Worm (Caenorhabditis elegans) whole organism, L1 larva: ENCODE results near the gene F31E3.6.

ENCODE experiments used
- aly-2 ChIP-seq: fragments of 150-350 bp; optimal IDR thresholded peaks from 2 replicates; lab custom pipeline; 2014; ENCODE audit warnings: missing biosample characterization, missing genetic modification characterization
- ama-1 ChIP-seq: fragments of 150-350 bp; optimal IDR thresholded peaks from 2 replicates; lab custom pipeline; 2014
- blmp-1 ChIP-seq: fragments of 150-350 bp; optimal IDR thresholded peaks from 2 replicates; lab custom pipeline; 2014; ENCODE audit warnings: missing biosample characterization, missing genetic modification characterization
- ceh-90 ChIP-seq: sonication (generic microtip); optimal IDR thresholded peaks from 2 replicates; lab custom pipeline; 2016; ENCODE audit warnings: missing genetic modification characterization, missing compliant biosample characterization
- dpl-1 ChIP-seq, 3 experiments: fragments of 150-350 bp in 2 of 3; sonication (generic microtip) in 1 of 3; optimal IDR thresholded peaks; 2 replicates each; lab custom pipeline; 2014 to 2017; ENCODE audit warnings: missing biosample characterization in 3 of 3, missing genetic modification characterization in 3 of 3, missing genetic modification reagents in 3 of 3
- dsc-1 ChIP-seq: sonication (generic microtip); optimal IDR thresholded peaks from 2 replicates; lab custom pipeline; 2016; ENCODE audit warnings: mild to moderate bottlenecking, missing genetic modification characterization, missing compliant biosample characterization
- efl-1 ChIP-seq, 4 experiments: fragments of 150-350 bp; optimal IDR thresholded peaks in 3 of 4; peaks in 1 of 4; 1 replicate in 1 of 4; 2 replicates in 3 of 4; lab custom pipeline; 2014; ENCODE audit warnings: missing biosample characterization in 2 of 4, missing genetic modification characterization in 2 of 4, missing genetic modification reagents in 2 of 4
- egl-27 ChIP-seq, 2 experiments: fragments of 150-350 bp in 1 of 2; sonication (generic microtip); optimal IDR thresholded peaks; 3 replicates each; lab custom pipeline; 2017 to 2018; ENCODE audit warnings: missing biosample characterization in 2 of 2, missing genetic modification characterization in 2 of 2, missing genetic modification reagents in 2 of 2
- elt-3 ChIP-seq, 6 experiments: fragments of 150-350 bp in 1 of 6; sonication (generic microtip); optimal IDR thresholded peaks; 2 replicates each; lab custom pipeline; 2017 to 2018; ENCODE audit warnings: missing biosample characterization in 6 of 6, missing genetic modification characterization in 6 of 6, inconsistent platforms in 1 of 6
- fkh-10 ChIP-seq: sonication (generic microtip); optimal IDR thresholded peaks from 2 replicates; lab custom pipeline; 2017; ENCODE audit warnings: missing biosample characterization, missing genetic modification reagents, missing genetic modification characterization
- hlh-17 ChIP-seq: fragments of 200-800 bp; sonication (Bioruptor generic); optimal IDR thresholded peaks from 2 replicates; lab custom pipeline; 2018; ENCODE audit warnings: missing genetic modification characterization, mild to moderate bottlenecking, missing compliant biosample characterization, moderate library complexity, borderline replicate concordance
- isw-1 ChIP-seq: fragments of 200-800 bp; sonication (Bioruptor generic); IDR thresholded peaks from 2 replicates; pipeline ENCODE4 v1.3.6; 2022; ENCODE audit warnings: missing genetic modification characterization, missing compliant biosample characterization
- lin-14 ChIP-seq: fragments of 200-800 bp; sonication (Bioruptor generic); optimal IDR thresholded peaks from 2 replicates; lab custom pipeline; 2018; ENCODE audit warnings: mild to moderate bottlenecking, missing genetic modification characterization, moderate library complexity, missing compliant biosample characterization
- lin-15B ChIP-seq: fragments of 150-350 bp; sonication (generic microtip); optimal IDR thresholded peaks from 3 replicates; lab custom pipeline; 2014; ENCODE audit warnings: missing biosample characterization, missing genetic modification characterization
- lin-35 ChIP-seq, 2 experiments: fragments of 150-350 bp; optimal IDR thresholded peaks; 2 replicates each; lab custom pipeline; 2014; ENCODE audit warnings: missing biosample characterization in 2 of 2, missing genetic modification characterization in 2 of 2, missing genetic modification reagents in 2 of 2
- lsy-2 ChIP-seq, 2 experiments: fragments of 150-350 bp; optimal IDR thresholded peaks; 2 replicates each; lab custom pipeline; 2014; ENCODE audit warnings: missing biosample characterization in 2 of 2, missing genetic modification characterization in 2 of 2
- mdl-1 ChIP-seq, 2 experiments: fragments of 150-350 bp; optimal IDR thresholded peaks; 2 replicates each; lab custom pipeline; 2014 to 2017; ENCODE audit warnings: missing biosample characterization in 2 of 2, missing genetic modification characterization in 2 of 2, inconsistent platforms in 1 of 2
- mef-2 ChIP-seq: fragments of 150-350 bp; optimal IDR thresholded peaks from 2 replicates; lab custom pipeline; 2014; ENCODE audit warnings: missing biosample characterization, missing genetic modification characterization
- nhr-11 ChIP-seq: fragments of 150-350 bp; optimal IDR thresholded peaks from 2 replicates; lab custom pipeline; 2014; ENCODE audit warnings: missing biosample characterization, missing genetic modification characterization
- nhr-19 ChIP-seq: fragments of 200-800 bp; sonication (Bioruptor generic); conservative IDR thresholded peaks from 2 replicates; pipeline ENCODE4 v1.3.6; 2022; ENCODE audit warnings: missing genetic modification characterization, missing compliant biosample characterization
- nhr-20 ChIP-seq: sonication (generic microtip); optimal IDR thresholded peaks from 2 replicates; lab custom pipeline; 2016; ENCODE audit warnings: mild to moderate bottlenecking, missing genetic modification characterization, missing compliant biosample characterization
- nhr-28 ChIP-seq: fragments of 150-350 bp; optimal IDR thresholded peaks from 2 replicates; lab custom pipeline; 2014; ENCODE audit warnings: missing biosample characterization, missing genetic modification characterization
- nhr-71 ChIP-seq: sonication (generic microtip); optimal IDR thresholded peaks from 2 replicates; lab custom pipeline; 2016; ENCODE audit warnings: mild to moderate bottlenecking, missing genetic modification characterization, moderate library complexity, missing compliant biosample characterization
- nhr-76 ChIP-seq: sonication (generic microtip); optimal IDR thresholded peaks from 2 replicates; lab custom pipeline; 2017; ENCODE audit warnings: missing biosample characterization, missing genetic modification characterization
- nhr-77 ChIP-seq: fragments of 150-350 bp; optimal IDR thresholded peaks from 2 replicates; lab custom pipeline; 2014; ENCODE audit warnings: missing biosample characterization, missing genetic modification characterization
- nhr-84 ChIP-seq: sonication (generic microtip); optimal IDR thresholded peaks from 2 replicates; lab custom pipeline; 2017; ENCODE audit warnings: missing biosample characterization, missing genetic modification characterization
- nhr-85 ChIP-seq: sonication (generic microtip); peaks from one replicate; lab custom pipeline; 2016; ENCODE audit warnings: missing genetic modification characterization, inconsistent platforms, missing compliant biosample characterization
- pag-3 ChIP-seq: sonication (generic microtip); optimal IDR thresholded peaks from 2 replicates; lab custom pipeline; 2017; ENCODE audit warnings: missing genetic modification characterization, mild to moderate bottlenecking, missing compliant biosample characterization, antibody characterized with exemption, borderline replicate concordance; ENCODE audit not compliant: insufficient read depth
- pqm-1 ChIP-seq: sonication (generic microtip); optimal IDR thresholded peaks from 3 replicates; lab custom pipeline; 2017; ENCODE audit warnings: missing biosample characterization, missing genetic modification characterization
- skn-1 ChIP-seq: fragments of 150-350 bp; optimal IDR thresholded peaks from 2 replicates; lab custom pipeline; 2014; ENCODE audit warnings: missing biosample characterization, missing genetic modification characterization
- snu-23 ChIP-seq: sonication (generic microtip); optimal IDR thresholded peaks from 2 replicates; lab custom pipeline; 2016; ENCODE audit warnings: missing genetic modification characterization, missing compliant biosample characterization
- sox-4 ChIP-seq: sonication (generic microtip); optimal IDR thresholded peaks from 2 replicates; lab custom pipeline; 2016; ENCODE audit warnings: missing genetic modification characterization, missing compliant biosample characterization
- sup-37 ChIP-seq: fragments of 200-800 bp; sonication (Bioruptor generic); optimal IDR thresholded peaks from 2 replicates; lab custom pipeline; 2018; ENCODE audit warnings: mild to moderate bottlenecking, missing genetic modification characterization, missing compliant biosample characterization
- tbx-2 ChIP-seq: sonication (generic microtip); optimal IDR thresholded peaks from 2 replicates; lab custom pipeline; 2016; ENCODE audit warnings: missing genetic modification characterization, missing compliant biosample characterization
- unc-30 ChIP-seq: sonication (generic microtip); optimal IDR thresholded peaks from 2 replicates; lab custom pipeline; 2017; ENCODE audit warnings: missing biosample characterization, missing genetic modification characterization
- unc-62 ChIP-seq: fragments of 150-350 bp; optimal IDR thresholded peaks from 2 replicates; lab custom pipeline; 2014; ENCODE audit warnings: missing biosample characterization, missing genetic modification reagents, missing genetic modification characterization
- unc-86 ChIP-seq: sonication (generic microtip); optimal IDR thresholded peaks from 2 replicates; lab custom pipeline; 2016; ENCODE audit warnings: missing genetic modification characterization, missing compliant biosample characterization
- unc-98 ChIP-seq: fragments of 200-800 bp; sonication (Bioruptor generic); IDR thresholded peaks from 2 replicates; pipeline ENCODE4 v1.3.6; 2022; ENCODE audit warnings: missing genetic modification characterization, missing compliant biosample characterization
- zip-4 ChIP-seq: fragments of 200-800 bp; sonication (Bioruptor generic); optimal IDR thresholded peaks from 2 replicates; lab custom pipeline; 2018; ENCODE audit warnings: mild to moderate bottlenecking, missing genetic modification characterization, moderate library complexity, missing compliant biosample characterization
- ztf-4 ChIP-seq: fragments of 150-350 bp; optimal IDR thresholded peaks from 2 replicates; lab custom pipeline; 2014; ENCODE audit warnings: missing biosample characterization, missing genetic modification characterization

The F31E3.6 gene

ce11 chrIII:6951435-6951834 is 30.4 kb upstream of the F31E3.6 start:
- TF ChIP-seq dpl-1 (GFP tag; optimal IDR thresholded peaks at IDR 0.05; lab: Kevin White, UChicago) (peak in 1 of 3 experiments; percentile 37), egl-27 (tag; optimal IDR thresholded peaks at IDR 0.05; lab: Kevin White, UChicago) (no peak), lsy-2 (tag; optimal IDR thresholded peaks at IDR 0.05; lab: Kevin White, UChicago) (peak in 1 of 2 experiments; percentile 43), lin-15B (tag; lab: Kevin White, UChicago) (peak; percentile 1), unc-62 (no peak), blmp-1 (tag; lab: Kevin White, UChicago) (peak; percentile 90), lin-14 (GFP tag; lab: Kevin White, UChicago) (peak; percentile 54), efl-1 (optimal IDR thresholded peaks at IDR 0.05; lab: Kevin White, UChicago) (peak in 1 of 2 experiments; percentile 25), efl-1 (GFP tag; optimal IDR thresholded peaks at IDR 0.05 in 1 of 2; lab: Kevin White, UChicago) (peak; percentile 11 to 48), zip-4 (GFP tag; lab: Kevin White, UChicago) (no peak), lin-35 (GFP tag; optimal IDR thresholded peaks at IDR 0.05; lab: Kevin White, UChicago) (peak in 1 of 2 experiments; percentile 35)

DNA sequence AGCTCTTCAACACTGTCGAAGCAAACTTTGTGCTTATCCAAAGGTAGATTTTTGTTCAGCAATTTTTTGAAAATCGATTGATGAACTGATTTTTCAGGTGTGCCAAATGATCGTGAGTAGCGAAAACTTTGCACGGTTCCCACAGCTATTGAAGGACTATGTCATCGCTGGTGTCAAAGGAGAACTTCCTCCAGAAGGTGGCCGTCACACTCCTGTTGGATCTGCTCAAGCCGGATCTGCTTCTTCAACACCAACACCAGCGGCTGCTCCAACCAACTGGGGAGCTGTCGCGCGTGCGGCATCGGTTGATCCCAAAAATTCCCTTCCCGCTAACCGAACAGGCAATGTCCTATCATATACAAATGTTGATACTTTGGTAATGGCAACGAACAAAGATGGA is 28.5 kb upstream of the F31E3.6 start:
- TF ChIP-seq ceh-90 = no peak
- TF ChIP-seq efl-1 (optimal IDR thresholded peaks at IDR 0.05; lab: Kevin White, UChicago) = no peak
- peak in 1 of 2 experiments; percentile 51 for TF ChIP-seq efl-1 (GFP tag; optimal IDR thresholded peaks at IDR 0.05 in 1 of 2; lab: Kevin White, UChicago)

DNA sequence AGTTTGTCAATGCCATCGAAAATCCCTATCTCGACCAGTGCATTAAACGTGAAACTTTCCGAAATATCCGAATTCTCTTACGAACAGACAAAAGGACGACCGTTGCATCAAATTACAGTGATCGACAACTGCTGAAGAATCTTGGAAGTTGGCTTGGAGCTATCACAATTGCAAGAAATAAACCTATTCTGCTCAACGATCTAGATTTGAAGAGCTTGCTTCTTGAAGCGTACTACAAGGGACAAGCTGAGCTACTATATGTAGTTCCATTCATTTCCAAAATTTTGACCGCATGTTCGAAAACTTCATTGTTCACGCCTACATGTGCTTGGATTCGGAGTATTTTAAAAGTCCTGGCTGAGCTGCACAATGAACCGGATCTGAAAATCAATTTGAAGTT is 27.9 kb upstream of the F31E3.6 start:
- TF ChIP-seq efl-1 (optimal IDR thresholded peaks at IDR 0.05; lab: Kevin White, UChicago) (no peak), efl-1 (GFP tag; optimal IDR thresholded peaks at IDR 0.05 in 1 of 2; lab: Kevin White, UChicago) (peak in 1 of 2 experiments; percentile 72), nhr-20 (no peak)
- TF ChIP-seq, all 84 proteins: peak for 1

DNA sequence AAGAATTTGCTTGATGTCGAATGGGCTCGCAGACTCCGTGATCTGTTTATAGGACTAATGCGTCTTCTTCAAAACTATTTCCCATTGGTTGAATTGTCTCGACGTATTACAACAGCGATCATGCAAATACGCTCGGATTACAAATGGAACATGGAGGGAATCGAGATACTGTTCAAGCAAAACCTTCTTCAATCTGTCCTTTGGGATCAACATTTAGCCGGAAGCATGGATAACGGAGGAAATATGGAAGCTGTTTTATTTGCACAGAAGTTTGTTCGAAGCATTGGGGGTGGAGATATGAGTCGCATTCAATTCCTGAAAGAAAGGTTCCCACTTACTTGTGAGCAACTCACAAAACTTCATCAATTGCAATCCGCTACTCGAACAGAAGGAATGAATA is 26.1 kb upstream of the F31E3.6 start:
- TF ChIP-seq efl-1 (optimal IDR thresholded peaks at IDR 0.05; lab: Kevin White, UChicago) = no peak
- TF ChIP-seq efl-1 (GFP tag; optimal IDR thresholded peaks at IDR 0.05 in 1 of 2; lab: Kevin White, UChicago) = peak in 1 of 2 experiments; percentile 41
- no peak for TF ChIP-seq nhr-28

DNA sequence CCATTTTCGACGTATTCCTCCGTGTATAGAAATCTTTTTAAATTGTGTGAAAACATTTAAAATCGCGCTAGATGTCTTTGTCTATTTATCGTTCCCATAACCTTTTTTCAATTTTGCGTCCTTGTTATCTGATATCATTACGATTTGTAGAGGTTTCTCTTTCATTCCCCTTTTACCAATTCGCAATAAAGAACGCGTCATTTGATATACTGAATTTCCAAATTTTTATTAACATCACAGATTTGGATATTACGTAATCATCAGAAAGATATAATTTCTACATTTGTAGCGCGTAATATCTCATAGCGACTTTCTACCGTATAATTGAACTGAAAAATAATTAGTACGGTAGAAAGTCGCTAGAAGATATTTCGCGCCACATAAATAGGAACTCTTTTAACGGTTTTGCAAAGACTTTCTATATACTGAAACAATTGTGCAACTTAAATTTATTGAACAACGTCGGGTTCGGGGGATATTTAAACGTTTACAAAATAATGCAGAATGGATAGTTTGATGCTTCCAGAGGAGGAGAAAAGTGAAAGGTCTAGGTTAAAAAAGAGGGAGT is 23.1 kb upstream of the F31E3.6 start:
- TF ChIP-seq skn-1 (tag; lab: Kevin White, UChicago) (no peak), aly-2 (tag; lab: Kevin White, UChicago) (peak; percentile 51), nhr-76 (no peak)

DNA sequence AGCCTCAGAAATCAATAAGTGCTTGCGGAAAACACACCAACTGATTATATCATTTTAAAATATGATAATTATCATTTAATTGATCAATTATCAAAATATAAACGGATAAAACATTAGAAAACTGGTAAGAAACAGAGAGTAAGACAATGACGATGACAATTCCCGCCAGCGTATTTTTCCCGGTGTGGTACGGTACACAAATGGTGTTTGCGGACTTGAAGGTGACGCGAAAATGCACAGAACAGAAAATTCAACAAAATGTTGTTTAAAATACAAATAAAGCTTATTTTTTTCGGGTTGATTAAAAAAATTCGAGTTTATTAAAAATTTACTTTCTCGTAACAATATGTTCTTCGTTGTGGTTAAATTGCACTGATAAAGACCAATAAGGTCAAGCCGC is 20.7 kb upstream of the F31E3.6 start:
- peak in 1 of 6 experiments; percentile 1 for TF ChIP-seq elt-3 (tag; optimal IDR thresholded peaks at IDR 0.05; lab: Kevin White, UChicago)
- TF ChIP-seq snu-23 (GFP tag; lab: Kevin White, UChicago) = peak; percentile 49
- TF ChIP-seq isw-1 = 0 out of 2 replicates have a peak, but pooled peaks have one; percentile 10
- peak; percentile 2 for TF ChIP-seq tbx-2 (tag; lab: Kevin White, UChicago)
- no peak for TF ChIP-seq pqm-1 (tag; lab: Kevin White, UChicago)
- TF ChIP-seq nhr-11 (tag; lab: Kevin White, UChicago) = no peak
- no peak for TF ChIP-seq nhr-84 (tag; lab: Kevin White, UChicago)
- peak; percentile 91 for TF ChIP-seq skn-1 (tag; lab: Kevin White, UChicago)
- peak; percentile 34 for TF ChIP-seq nhr-71 (tag; lab: Kevin White, UChicago)
- no peak for TF ChIP-seq nhr-28
- no peak for TF ChIP-seq nhr-76
- TF ChIP-seq sup-37 (GFP tag; lab: Kevin White, UChicago) = no peak
- no peak for TF ChIP-seq sox-4 (tag; lab: Kevin White, UChicago)
- no peak for TF ChIP-seq nhr-77 (tag; lab: Kevin White, UChicago)
- TF ChIP-seq ztf-4 (tag; lab: Kevin White, UChicago) = no peak
- no peak for TF ChIP-seq mef-2
- peak; percentile 25 for TF ChIP-seq nhr-20
- no peak for TF ChIP-seq unc-98 (GFP tag; lab: Robert Waterston, UW)
- peak; percentile 24 for TF ChIP-seq lin-14 (GFP tag; lab: Kevin White, UChicago)
- TF ChIP-seq fkh-10 (GFP tag; lab: Kevin White, UChicago) = peak; percentile 0
- TF ChIP-seq mdl-1 (tag; optimal IDR thresholded peaks at IDR 0.05; lab: Kevin White, UChicago) = peak in 1 of 2 experiments; percentile 31
- TF ChIP-seq dsc-1 (tag; lab: Kevin White, UChicago) = no peak
- TF ChIP-seq hlh-17 (GFP tag; lab: Kevin White, UChicago) = no peak
- no peak for TF ChIP-seq pag-3 (tag; lab: Kevin White, UChicago)
- TF ChIP-seq unc-30 = no peak
- TF ChIP-seq dpl-1 (GFP tag; optimal IDR thresholded peaks at IDR 0.05; lab: Kevin White, UChicago) = peak; percentile 52 to 78 (median 69)
- TF ChIP-seq nhr-19 (GFP tag; lab: Robert Waterston, UW) = no peak
- TF ChIP-seq unc-86 = no peak
- TF ChIP-seq ama-1 = peak; percentile 40
- TF ChIP-seq nhr-85 (tag; lab: Kevin White, UChicago) = no peak
- TF ChIP-seq aly-2 (tag; lab: Kevin White, UChicago) = peak; percentile 31
